Fruit fly (Drosophila melanogaster): Measurements from ENCODE around the gene Nup205.

Nup205 gene

DNA sequence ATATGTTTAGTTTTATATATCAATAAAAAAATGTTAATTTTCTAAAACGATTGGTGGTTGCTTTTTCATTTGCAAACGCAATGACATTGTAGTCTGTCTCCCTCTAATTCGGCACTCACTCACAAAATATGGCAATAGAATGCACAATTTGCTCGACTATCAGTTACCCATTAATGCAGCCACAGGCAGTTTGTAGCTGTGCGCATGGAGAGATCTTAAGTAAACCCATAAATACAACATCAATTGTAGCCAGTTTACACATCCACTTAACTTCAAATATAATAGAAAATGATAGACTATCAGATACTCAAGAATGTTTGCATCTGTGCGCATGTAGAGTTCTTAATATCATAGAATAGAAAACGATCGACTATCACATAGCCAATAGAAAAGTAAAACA lies 7.3 kb downstream of the Nup205 start (continued):
- TF ChIP-seq cg (GFP tag; optimal IDR thresholded peaks at IDR 0.05) (no peak), knrl (GFP tag; IDR thresholded peaks at IDR 0.05; ENCODE audit: partially characterized antibody) (peak; percentile 47; the same call in 2 of the 3 replicates), CG4404 (GFP tag; IDR thresholded peaks at IDR 0.05) (no peak)

DNA sequence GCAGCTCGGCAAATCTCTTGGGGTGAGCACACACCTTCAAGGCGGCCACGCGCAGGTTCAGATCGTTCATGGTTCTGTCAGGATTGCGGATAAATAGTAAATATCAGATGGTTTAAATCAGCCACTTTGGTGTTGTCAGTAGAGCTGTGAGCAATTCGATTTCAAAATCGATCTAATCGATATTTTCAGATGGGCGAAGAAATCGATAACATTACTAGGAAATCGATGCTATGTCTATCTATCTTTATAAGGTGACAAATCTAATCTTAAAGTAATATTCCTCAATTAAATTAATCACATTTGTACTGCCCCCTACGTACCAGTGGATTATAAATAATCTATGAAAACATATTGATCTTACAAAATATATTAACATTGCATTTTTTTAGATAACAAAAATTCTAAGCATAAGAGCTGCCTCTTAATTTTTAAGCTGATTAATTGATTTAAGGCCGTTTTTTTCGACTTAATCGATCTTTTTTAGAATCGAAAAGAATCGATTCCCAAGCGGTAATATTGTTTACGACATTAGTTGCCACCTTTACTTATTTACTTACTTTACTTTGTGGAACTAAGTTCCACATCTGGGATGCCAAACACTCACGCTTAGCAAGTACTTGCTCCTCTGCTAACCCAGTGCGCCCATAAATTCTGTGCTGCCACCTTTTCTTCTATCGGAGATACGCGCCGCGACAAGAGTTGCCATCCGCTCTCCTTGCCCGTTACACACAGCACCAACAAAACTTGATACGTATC lies 13.6 kb downstream of the Nup205 start, which contains the start of gene THADA:
Gene THADA, minus strand, starts transcription at position 136 of the 756 bp plus-strand sequence.
- TF ChIP-seq toy (GFP tag; IDR thresholded peaks at IDR 0.05) = no peak
- no peak for TF ChIP-seq gce (GFP tag; IDR thresholded peaks at IDR 0.05)
- TF ChIP-seq ewg (GFP tag; optimal IDR thresholded peaks at IDR 0.05) = peak; percentile 17
- no peak for TF ChIP-seq prd (optimal IDR thresholded peaks at IDR 0.05)
- peak; percentile 29; the same call in 1 of the 3 replicates for TF ChIP-seq prd (GFP tag; IDR thresholded peaks at IDR 0.05)
- peak; percentile 97 for TF ChIP-seq bbx (GFP tag; IDR thresholded peaks at IDR 0.05; ENCODE audit: partially characterized antibody)
- no peak for TF ChIP-seq E2f1 (GFP tag; IDR thresholded peaks at IDR 0.05)
- 0 out of 3 replicates have a peak, but pooled peaks have one; percentile 64 for TF ChIP-seq ci (GFP tag; IDR thresholded peaks at IDR 0.05)
- TF ChIP-seq Usf (GFP tag; optimal IDR thresholded peaks at IDR 0.05) = no peak
- TF ChIP-seq CG3163 (GFP tag; optimal IDR thresholded peaks at IDR 0.05) = peak; percentile 49
- TF ChIP-seq jigr1 (GFP tag; IDR thresholded peaks at IDR 0.05) = no peak
- no peak for TF ChIP-seq lola (GFP tag; optimal IDR thresholded peaks at IDR 0.05)
- TF ChIP-seq ara (GFP tag; IDR thresholded peaks at IDR 0.05) = no peak
- TF ChIP-seq rib (GFP tag; IDR thresholded peaks at IDR 0.05) = no peak; the same call in 1 of the 2 replicates
- no peak for TF ChIP-seq ttk (GFP tag; IDR thresholded peaks at IDR 0.05)
- TF ChIP-seq CG4404 (GFP tag; IDR thresholded peaks at IDR 0.05) = no peak
- TF ChIP-seq hb (GFP tag; IDR thresholded peaks at IDR 0.05; ENCODE audit: partially characterized antibody) = peak; percentile 93
- no peak for TF ChIP-seq hkb (optimal IDR thresholded peaks at IDR 0.05)
- 0 out of 2 replicates have a peak, but pooled peaks have one; percentile 48 for TF ChIP-seq hkb (GFP tag; IDR thresholded peaks at IDR 0.05)
- TF ChIP-seq vnd (GFP tag; IDR thresholded peaks at IDR 0.05; ENCODE audit: partially characterized antibody) = peak; percentile 87
- TF ChIP-seq CG3995 (GFP tag; optimal IDR thresholded peaks at IDR 0.05) = peak; percentile 16
- peak; percentile 80 for TF ChIP-seq CG14860 (GFP tag; IDR thresholded peaks at IDR 0.05; ENCODE audit: partially characterized antibody)
- no peak for TF ChIP-seq CG30020 (tag; optimal IDR thresholded peaks at IDR 0.05)
- no peak for TF ChIP-seq ap (GFP tag; IDR thresholded peaks at IDR 0.05)
- no peak for TF ChIP-seq CG11398 (GFP tag; optimal IDR thresholded peaks at IDR 0.05)
- peak; percentile 65 for TF ChIP-seq Rfx (GFP tag; IDR thresholded peaks at IDR 0.05)
- no peak for TF ChIP-seq CG8478 (optimal IDR thresholded peaks at IDR 0.05)
- TF ChIP-seq MTF-1 (GFP tag; optimal IDR thresholded peaks at IDR 0.05; ENCODE audit: borderline replicate concordance) = peak; percentile 92
- no peak for TF ChIP-seq cad (GFP tag; optimal IDR thresholded peaks at IDR 0.05)
- TF ChIP-seq exex (tag; optimal IDR thresholded peaks at IDR 0.05) = no peak
- no peak for TF ChIP-seq CG12104 (GFP tag; optimal IDR thresholded peaks at IDR 0.05)
- no peak for TF ChIP-seq PHDP (tag; optimal IDR thresholded peaks at IDR 0.05)
- peak; percentile 64 for TF ChIP-seq trem (tag; optimal IDR thresholded peaks at IDR 0.05)
- no peak for TF ChIP-seq Hmx (GFP tag; optimal IDR thresholded peaks at IDR 0.05)
- TF ChIP-seq gsb (GFP tag; IDR thresholded peaks at IDR 0.05) = no peak
- TF ChIP-seq usp (GFP tag; optimal IDR thresholded peaks at IDR 0.05) = no peak
- no peak for TF ChIP-seq Eip74EF (GFP tag; optimal IDR thresholded peaks at IDR 0.05)
- TF ChIP-seq zen2 (GFP tag; IDR thresholded peaks at IDR 0.05; ENCODE audit: partially characterized antibody) = peak; percentile 86
- TF ChIP-seq Dref (GFP tag; IDR thresholded peaks at IDR 0.05) = peak; percentile 88
- peak; percentile 61 for TF ChIP-seq CG9727 (GFP tag; optimal IDR thresholded peaks at IDR 0.05)
- TF ChIP-seq CkIIα-i1 (GFP tag; IDR thresholded peaks at IDR 0.05) = no peak
- no peak; the same call in 1 of the 2 replicates for TF ChIP-seq CG32532 (GFP tag; IDR thresholded peaks at IDR 0.05)
- no peak for TF ChIP-seq Sox102F (GFP tag; optimal IDR thresholded peaks at IDR 0.05)
- TF ChIP-seq bigmax (GFP tag; optimal IDR thresholded peaks at IDR 0.05) = peak; percentile 44
- no peak for TF ChIP-seq Nf-YC (tag; optimal IDR thresholded peaks at IDR 0.05)
- TF ChIP-seq CG1602 (GFP tag; optimal IDR thresholded peaks at IDR 0.05) = peak; percentile 25

Measured in whole organism, embryonic.